Fruit fly (Drosophila melanogaster) whole organism, prepupa: ENCODE results near the gene CG46281.

Experiments used
- CG7368 ChIP-seq: fragments of 200-800 bp; sonication (Bioruptor generic); optimal IDR thresholded peaks from 3 replicates; lab custom pipeline; 2016; ENCODE audit warnings: missing biosample characterization, missing genetic modification characterization
- Eip75B ChIP-seq: fragments of 200-800 bp; sonication (Bioruptor generic); optimal IDR thresholded peaks from 3 replicates; lab custom pipeline; 2016; ENCODE audit warnings: missing biosample characterization, missing genetic modification characterization
- Hr38 ChIP-seq: sonication (Bioruptor generic); optimal IDR thresholded peaks from 2 replicates; lab custom pipeline; 2016; ENCODE audit warnings: missing biosample characterization, missing genetic modification characterization
- Sox14 ChIP-seq: fragments of 200-800 bp; sonication (Bioruptor generic); optimal IDR thresholded peaks from 3 replicates; lab custom pipeline; 2016; ENCODE audit warnings: missing biosample characterization, missing genetic modification characterization
- fd85E ChIP-seq: fragments of 200-800 bp; sonication (Bioruptor generic); optimal IDR thresholded peaks from 3 replicates; lab custom pipeline; 2016; ENCODE audit warnings: missing biosample characterization, missing genetic modification characterization
- fkh ChIP-seq: fragments of 200-800 bp; sonication (Bioruptor generic); optimal IDR thresholded peaks from 3 replicates; lab custom pipeline; 2017; ENCODE audit warnings: missing biosample characterization, mild to moderate bottlenecking, missing genetic modification characterization, moderate library complexity
- pdm3 ChIP-seq: fragments of 200-800 bp; sonication (Bioruptor generic); optimal IDR thresholded peaks from 3 replicates; lab custom pipeline; 2016; ENCODE audit warnings: missing biosample characterization, missing genetic modification characterization
- vri ChIP-seq: fragments of 200-800 bp; sonication (Bioruptor generic); optimal IDR thresholded peaks from 3 replicates; lab custom pipeline; 2016; ENCODE audit warnings: missing biosample characterization, mild to moderate bottlenecking, missing genetic modification characterization

DNA sequence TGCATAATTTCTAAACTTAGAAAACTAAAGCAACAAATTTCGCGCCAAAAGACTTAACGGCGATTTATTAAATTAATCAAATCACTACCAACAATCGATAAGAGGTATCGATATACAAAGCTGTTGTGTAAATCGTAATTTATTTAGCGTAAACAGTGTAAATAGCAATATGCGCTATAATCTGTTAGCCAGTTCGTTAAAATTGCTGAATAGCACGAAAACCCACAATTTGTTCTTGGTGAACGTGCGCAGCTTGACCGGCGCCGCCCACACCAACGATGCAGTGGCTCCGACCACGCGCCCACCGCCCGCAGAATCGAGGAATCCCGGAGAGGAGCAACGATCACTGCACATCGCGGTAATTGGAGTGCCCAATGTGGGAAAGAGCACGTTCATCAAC lies 34.6 kb downstream of the CG46281 start, which contains the start of gene CG7488:
- TF ChIP-seq vri (GFP tag; lab: Kevin White, UChicago) (no peak), CG7368 (GFP tag; lab: Kevin White, UChicago) (no peak), fkh (no peak), Sox14 (GFP tag; lab: Kevin White, UChicago) (no peak), Hr38 (GFP tag; lab: Kevin White, UChicago) (no peak), pdm3 (no peak), fd85E (GFP tag; lab: Kevin White, UChicago) (no peak), Eip75B (GFP tag; lab: Kevin White, UChicago) (no peak)
